Fruit fly (Drosophila melanogaster): Measurements from ENCODE around the gene Mettl3.

Mettl3 gene

dm6 chr3R:24051459-24052165, 19.7 kb downstream of the Mettl3 start:
- TF ChIP-seq usp (GFP tag; optimal IDR thresholded peaks at IDR 0.05) (no peak), pan (optimal IDR thresholded peaks at IDR 0.05) (no peak), CG8478 (optimal IDR thresholded peaks at IDR 0.05) (no peak), Dll (optimal IDR thresholded peaks at IDR 0.05) (no peak), psq (optimal IDR thresholded peaks at IDR 0.05) (no peak), EcR (GFP tag; optimal IDR thresholded peaks at IDR 0.05) (no peak)

dm6 chr3R:24053506-24054102, 21.6 kb downstream of the Mettl3 start:
- TF ChIP-seq psq (optimal IDR thresholded peaks at IDR 0.05) (no peak), usp (GFP tag; optimal IDR thresholded peaks at IDR 0.05) (no peak), EcR (GFP tag; optimal IDR thresholded peaks at IDR 0.05) (no peak), CG8478 (optimal IDR thresholded peaks at IDR 0.05) (no peak)

dm6 chr3R:24054227-24054626, 22.3 kb downstream of the Mettl3 start, which contains the start of gene CG6000:
Gene CG6000, plus strand, starts transcription at chr3R:24054391.
- no peak for TF ChIP-seq Dll (optimal IDR thresholded peaks at IDR 0.05)
- no peak for TF ChIP-seq psq (optimal IDR thresholded peaks at IDR 0.05)
- TF ChIP-seq usp (GFP tag; optimal IDR thresholded peaks at IDR 0.05): no peak
- no peak for TF ChIP-seq EcR (GFP tag; optimal IDR thresholded peaks at IDR 0.05)
- TF ChIP-seq pan (optimal IDR thresholded peaks at IDR 0.05): no peak
- TF ChIP-seq CG8478 (optimal IDR thresholded peaks at IDR 0.05): no peak

dm6 chr3R:24057188-24057587, 25.2 kb downstream of the Mettl3 start, which contains the start of gene Hsp68:
Gene Hsp68, minus strand, starts transcription at chr3R:24057310.
- TF ChIP-seq psq (optimal IDR thresholded peaks at IDR 0.05) (no peak), CG8478 (optimal IDR thresholded peaks at IDR 0.05) (peak; percentile 66)

dm6 chr3R:24058041-24058440, 26.1 kb downstream of the Mettl3 start, which contains the start of gene SMC1:
Gene SMC1, plus strand, starts transcription at chr3R:24058287.
- TF ChIP-seq CG8478 (optimal IDR thresholded peaks at IDR 0.05) (no peak), usp (GFP tag; optimal IDR thresholded peaks at IDR 0.05) (no peak), EcR (GFP tag; optimal IDR thresholded peaks at IDR 0.05) (no peak), psq (optimal IDR thresholded peaks at IDR 0.05) (no peak), Dll (optimal IDR thresholded peaks at IDR 0.05) (no peak), pan (optimal IDR thresholded peaks at IDR 0.05) (no peak)

- no peak for TF ChIP-seq psq (optimal IDR thresholded peaks at IDR 0.05)
- no peak for TF ChIP-seq pan (optimal IDR thresholded peaks at IDR 0.05)
- TF ChIP-seq EcR (GFP tag; optimal IDR thresholded peaks at IDR 0.05): no peak
- no peak for TF ChIP-seq Dll (optimal IDR thresholded peaks at IDR 0.05)
- no peak for TF ChIP-seq CG8478 (optimal IDR thresholded peaks at IDR 0.05)
Measured at dm6 chr3R:24065718-24066117, 33.8 kb downstream of the Mettl3 start.

- TF ChIP-seq Dll (optimal IDR thresholded peaks at IDR 0.05) (no peak), psq (optimal IDR thresholded peaks at IDR 0.05) (no peak), usp (GFP tag; optimal IDR thresholded peaks at IDR 0.05) (no peak), pan (optimal IDR thresholded peaks at IDR 0.05) (no peak), CG8478 (optimal IDR thresholded peaks at IDR 0.05) (no peak), EcR (GFP tag; optimal IDR thresholded peaks at IDR 0.05) (no peak)
Measured at dm6 chr3R:24068830-24069229, 36.9 kb downstream of the Mettl3 start.

dm6 chr3R:24069965-24070364, 38.0 kb downstream of the Mettl3 start:
- TF ChIP-seq usp (GFP tag; optimal IDR thresholded peaks at IDR 0.05) (no peak), CG8478 (optimal IDR thresholded peaks at IDR 0.05) (no peak), psq (optimal IDR thresholded peaks at IDR 0.05) (no peak), EcR (GFP tag; optimal IDR thresholded peaks at IDR 0.05) (no peak), Dll (optimal IDR thresholded peaks at IDR 0.05) (no peak), pan (optimal IDR thresholded peaks at IDR 0.05) (no peak)

dm6 chr3R:24073703-24074102, 41.7 kb downstream of the Mettl3 start:
- TF ChIP-seq usp (GFP tag; optimal IDR thresholded peaks at IDR 0.05) (no peak), pan (optimal IDR thresholded peaks at IDR 0.05) (no peak), EcR (GFP tag; optimal IDR thresholded peaks at IDR 0.05) (no peak), CG8478 (optimal IDR thresholded peaks at IDR 0.05) (no peak), psq (optimal IDR thresholded peaks at IDR 0.05) (no peak), Dll (optimal IDR thresholded peaks at IDR 0.05) (no peak)

dm6 chr3R:24079110-24079509, 47.2 kb downstream of the Mettl3 start:
- TF ChIP-seq EcR (GFP tag; optimal IDR thresholded peaks at IDR 0.05): no peak
- no peak for TF ChIP-seq usp (GFP tag; optimal IDR thresholded peaks at IDR 0.05)
- TF ChIP-seq Dll (optimal IDR thresholded peaks at IDR 0.05): no peak
- no peak for TF ChIP-seq CG8478 (optimal IDR thresholded peaks at IDR 0.05)
- TF ChIP-seq pan (optimal IDR thresholded peaks at IDR 0.05): no peak
- no peak for TF ChIP-seq psq (optimal IDR thresholded peaks at IDR 0.05)

dm6 chr3R:24079613-24080012, 47.7 kb downstream of the Mettl3 start:
- no peak for TF ChIP-seq EcR (GFP tag; optimal IDR thresholded peaks at IDR 0.05)
- TF ChIP-seq usp (GFP tag; optimal IDR thresholded peaks at IDR 0.05): no peak
- TF ChIP-seq CG8478 (optimal IDR thresholded peaks at IDR 0.05): no peak
- no peak for TF ChIP-seq pan (optimal IDR thresholded peaks at IDR 0.05)
- TF ChIP-seq Dll (optimal IDR thresholded peaks at IDR 0.05): no peak
- TF ChIP-seq psq (optimal IDR thresholded peaks at IDR 0.05): no peak
